Worm (Caenorhabditis elegans) whole organism, L1 larva: ENCODE measurements around the gene swt-4.

ENCODE experiments used
- F16B12.6 ChIP-seq: fragments of 150-350 bp; optimal IDR thresholded peaks from 2 replicates; lab custom pipeline; 2014; ENCODE audit warnings: missing biosample characterization, missing genetic modification characterization
- alr-1 ChIP-seq: fragments of 200-800 bp; sonication (Bioruptor generic); optimal IDR thresholded peaks from 2 replicates; lab custom pipeline; 2018; ENCODE audit warnings: borderline replicate concordance, mild to moderate bottlenecking, missing genetic modification characterization, missing compliant biosample characterization
- ama-1 ChIP-seq: fragments of 150-350 bp; optimal IDR thresholded peaks from 2 replicates; lab custom pipeline; 2014
- blmp-1 ChIP-seq: fragments of 150-350 bp; optimal IDR thresholded peaks from 2 replicates; lab custom pipeline; 2014; ENCODE audit warnings: missing biosample characterization, missing genetic modification characterization
- dpl-1 ChIP-seq, 3 experiments: fragments of 150-350 bp in 2 of 3; sonication (generic microtip) in 1 of 3; optimal IDR thresholded peaks; 2 replicates each; lab custom pipeline; 2014 to 2017; ENCODE audit warnings: missing biosample characterization in 3 of 3, missing genetic modification characterization in 3 of 3, missing genetic modification reagents in 3 of 3
- efl-1 ChIP-seq, 4 experiments: fragments of 150-350 bp; optimal IDR thresholded peaks in 3 of 4; peaks in 1 of 4; 1 replicate in 1 of 4; 2 replicates in 3 of 4; lab custom pipeline; 2014; ENCODE audit warnings: missing biosample characterization in 2 of 4, missing genetic modification characterization in 2 of 4, missing genetic modification reagents in 2 of 4
- efl-3 ChIP-seq: fragments of 200-800 bp; sonication (Bioruptor generic); optimal IDR thresholded peaks from 2 replicates; lab custom pipeline; 2018; ENCODE audit warnings: mild to moderate bottlenecking, missing genetic modification characterization, missing compliant biosample characterization
- egl-13 ChIP-seq: sonication (generic microtip); optimal IDR thresholded peaks from 2 replicates; lab custom pipeline; 2016; ENCODE audit warnings: missing genotype, missing genetic modification reagents, missing genetic modification characterization, missing compliant biosample characterization
- egl-27 ChIP-seq, 2 experiments: fragments of 150-350 bp in 1 of 2; sonication (generic microtip); optimal IDR thresholded peaks; 3 replicates each; lab custom pipeline; 2017 to 2018; ENCODE audit warnings: missing biosample characterization in 2 of 2, missing genetic modification characterization in 2 of 2, missing genetic modification reagents in 2 of 2
- elt-2 ChIP-seq: sonication (generic microtip); optimal IDR thresholded peaks from 2 replicates; lab custom pipeline; 2016; ENCODE audit warnings: missing genetic modification characterization, mild to moderate bottlenecking, inconsistent platforms, missing compliant biosample characterization, missing genetic modification reagents
- elt-3 ChIP-seq, 6 experiments: fragments of 150-350 bp in 1 of 6; sonication (generic microtip); optimal IDR thresholded peaks; 2 replicates each; lab custom pipeline; 2017 to 2018; ENCODE audit warnings: missing biosample characterization in 6 of 6, missing genetic modification characterization in 6 of 6, inconsistent platforms in 1 of 6
- ets-5 ChIP-seq: fragments of 200-800 bp; sonication (Bioruptor generic); IDR thresholded peaks from 2 replicates; pipeline ENCODE4 v1.3.6; 2022; ENCODE audit warnings: missing genetic modification characterization, missing compliant biosample characterization
- fkh-10 ChIP-seq: sonication (generic microtip); optimal IDR thresholded peaks from 2 replicates; lab custom pipeline; 2017; ENCODE audit warnings: missing biosample characterization, missing genetic modification reagents, missing genetic modification characterization
- fkh-4 ChIP-seq: sonication (generic microtip); optimal IDR thresholded peaks from 2 replicates; lab custom pipeline; 2016; ENCODE audit warnings: missing compliant biosample characterization, missing genetic modification characterization, borderline replicate concordance
- fkh-8 ChIP-seq: sonication (generic microtip); optimal IDR thresholded peaks from 2 replicates; lab custom pipeline; 2016; ENCODE audit warnings: mild to moderate bottlenecking, missing genetic modification characterization, missing compliant biosample characterization
- fos-1 ChIP-seq: fragments of 150-350 bp; optimal IDR thresholded peaks from 2 replicates; lab custom pipeline; 2014; ENCODE audit warnings: missing biosample characterization, missing genetic modification characterization
- hpl-2 ChIP-seq: fragments of 150-350 bp; optimal IDR thresholded peaks from 2 replicates; lab custom pipeline; 2014; ENCODE audit warnings: missing biosample characterization, missing genetic modification reagents, missing genetic modification characterization
- isw-1 ChIP-seq: fragments of 200-800 bp; sonication (Bioruptor generic); IDR thresholded peaks from 2 replicates; pipeline ENCODE4 v1.3.6; 2022; ENCODE audit warnings: missing genetic modification characterization, missing compliant biosample characterization
- jun-1 ChIP-seq: fragments of 150-350 bp; optimal IDR thresholded peaks from 2 replicates; lab custom pipeline; 2014; ENCODE audit warnings: missing biosample characterization, missing genetic modification reagents, missing genetic modification characterization
- lin-13 ChIP-seq: fragments of 150-350 bp; optimal IDR thresholded peaks from 2 replicates; lab custom pipeline; 2014; ENCODE audit warnings: missing biosample characterization, missing genetic modification reagents, missing genetic modification characterization
- lin-14 ChIP-seq: fragments of 200-800 bp; sonication (Bioruptor generic); optimal IDR thresholded peaks from 2 replicates; lab custom pipeline; 2018; ENCODE audit warnings: mild to moderate bottlenecking, missing genetic modification characterization, moderate library complexity, missing compliant biosample characterization
- lin-15B ChIP-seq: fragments of 150-350 bp; sonication (generic microtip); optimal IDR thresholded peaks from 3 replicates; lab custom pipeline; 2014; ENCODE audit warnings: missing biosample characterization, missing genetic modification characterization
- lin-35 ChIP-seq, 2 experiments: fragments of 150-350 bp; optimal IDR thresholded peaks; 2 replicates each; lab custom pipeline; 2014; ENCODE audit warnings: missing biosample characterization in 2 of 2, missing genetic modification characterization in 2 of 2, missing genetic modification reagents in 2 of 2
- lir-3 ChIP-seq: sonication (generic microtip); optimal IDR thresholded peaks from 2 replicates; lab custom pipeline; 2016; ENCODE audit warnings: mild to moderate bottlenecking, missing genetic modification characterization, moderate library complexity, missing compliant biosample characterization; ENCODE audit not compliant: poor library complexity
- mab-9 ChIP-seq: fragments of 200-800 bp; sonication (Bioruptor generic); IDR thresholded peaks from 2 replicates; pipeline ENCODE4 v1.3.6; 2022; ENCODE audit warnings: missing genetic modification reagents, missing genetic modification characterization, missing compliant biosample characterization
- mdl-1 ChIP-seq, 2 experiments: fragments of 150-350 bp; optimal IDR thresholded peaks; 2 replicates each; lab custom pipeline; 2014 to 2017; ENCODE audit warnings: missing biosample characterization in 2 of 2, missing genetic modification characterization in 2 of 2, inconsistent platforms in 1 of 2
- mep-1 ChIP-seq: fragments of 150-350 bp; optimal IDR thresholded peaks from 2 replicates; lab custom pipeline; 2014; ENCODE audit warnings: missing biosample characterization, missing genetic modification characterization
- nhr-20 ChIP-seq: sonication (generic microtip); optimal IDR thresholded peaks from 2 replicates; lab custom pipeline; 2016; ENCODE audit warnings: mild to moderate bottlenecking, missing genetic modification characterization, missing compliant biosample characterization
- nhr-77 ChIP-seq: fragments of 150-350 bp; optimal IDR thresholded peaks from 2 replicates; lab custom pipeline; 2014; ENCODE audit warnings: missing biosample characterization, missing genetic modification characterization
- nhr-84 ChIP-seq: sonication (generic microtip); optimal IDR thresholded peaks from 2 replicates; lab custom pipeline; 2017; ENCODE audit warnings: missing biosample characterization, missing genetic modification characterization
- nhr-90 ChIP-seq: sonication (generic microtip); optimal IDR thresholded peaks from 2 replicates; lab custom pipeline; 2016; ENCODE audit warnings: mild to moderate bottlenecking, missing genetic modification characterization, missing compliant biosample characterization; ENCODE audit not compliant: poor library complexity
- pag-3 ChIP-seq: sonication (generic microtip); optimal IDR thresholded peaks from 2 replicates; lab custom pipeline; 2017; ENCODE audit warnings: missing genetic modification characterization, mild to moderate bottlenecking, missing compliant biosample characterization, antibody characterized with exemption, borderline replicate concordance; ENCODE audit not compliant: insufficient read depth
- snpc-4 ChIP-seq: fragments of 150-350 bp; optimal IDR thresholded peaks from 2 replicates; lab custom pipeline; 2014; ENCODE audit warnings: missing biosample characterization, missing genetic modification characterization
- snu-23 ChIP-seq: sonication (generic microtip); optimal IDR thresholded peaks from 2 replicates; lab custom pipeline; 2016; ENCODE audit warnings: missing genetic modification characterization, missing compliant biosample characterization
- sox-4 ChIP-seq: sonication (generic microtip); optimal IDR thresholded peaks from 2 replicates; lab custom pipeline; 2016; ENCODE audit warnings: missing genetic modification characterization, missing compliant biosample characterization
- tlp-1 ChIP-seq: fragments of 150-350 bp; optimal IDR thresholded peaks from 2 replicates; lab custom pipeline; 2014; ENCODE audit warnings: missing biosample characterization, missing genetic modification characterization
- unc-30 ChIP-seq: sonication (generic microtip); optimal IDR thresholded peaks from 2 replicates; lab custom pipeline; 2017; ENCODE audit warnings: missing biosample characterization, missing genetic modification characterization
- ztf-11 ChIP-seq, 2 experiments: sonication (generic microtip); optimal IDR thresholded peaks; 2 replicates each; lab custom pipeline; 2016 to 2017; ENCODE audit warnings: missing genetic modification characterization in 2 of 2, missing biosample characterization in 1 of 2, missing compliant biosample characterization in 1 of 2
- ztf-4 ChIP-seq: fragments of 150-350 bp; optimal IDR thresholded peaks from 2 replicates; lab custom pipeline; 2014; ENCODE audit warnings: missing biosample characterization, missing genetic modification characterization

swt-4 gene

ce11 chrIII:10599699-10600098 lies 29.2 kb downstream of the swt-4 start (continued):
- peak; percentile 52 to 79 (median 74) for TF ChIP-seq dpl-1 (GFP tag; optimal IDR thresholded peaks at IDR 0.05; lab: Kevin White, UChicago)
- TF ChIP-seq elt-2 (tag; lab: Kevin White, UChicago), result peak; percentile 31
- no peak for TF ChIP-seq ets-5
- TF ChIP-seq ztf-4 (tag; lab: Kevin White, UChicago), result peak; percentile 15
- peak in 1 of 2 experiments; percentile 85 for TF ChIP-seq mdl-1 (tag; optimal IDR thresholded peaks at IDR 0.05; lab: Kevin White, UChicago)
- TF ChIP-seq unc-30 (tag; lab: Kevin White, UChicago), result no peak
- peak; percentile 71 to 73 for TF ChIP-seq efl-1 (optimal IDR thresholded peaks at IDR 0.05; lab: Kevin White, UChicago)
- peak; percentile 74 to 97 for TF ChIP-seq efl-1 (GFP tag; optimal IDR thresholded peaks at IDR 0.05 in 1 of 2; lab: Kevin White, UChicago)
- TF ChIP-seq alr-1 (tag; lab: Kevin White, UChicago), result no peak
- TF ChIP-seq lin-15B (tag; lab: Kevin White, UChicago), result peak; percentile 18
- TF ChIP-seq ztf-11 (tag; optimal IDR thresholded peaks at IDR 0.05; lab: Kevin White, UChicago), result peak in 1 of 2 experiments; percentile 26
- TF ChIP-seq elt-3 (tag; optimal IDR thresholded peaks at IDR 0.05; lab: Kevin White, UChicago), result peak in 1 of 6 experiments; percentile 37
- peak; percentile 49 for TF ChIP-seq fos-1 (tag; lab: Kevin White, UChicago)
- no peak for TF ChIP-seq egl-27 (tag; optimal IDR thresholded peaks at IDR 0.05; lab: Kevin White, UChicago)
- TF ChIP-seq hpl-2 (GFP tag; lab: Kevin White, UChicago), result no peak
- TF ChIP-seq pag-3, result no peak
- no peak for TF ChIP-seq lin-14 (GFP tag; lab: Kevin White, UChicago)
- peak; percentile 89 for TF ChIP-seq snu-23 (GFP tag; lab: Kevin White, UChicago)
- no peak for TF ChIP-seq fkh-10 (GFP tag; lab: Kevin White, UChicago)
- TF ChIP-seq egl-13, result peak; percentile 40
- peak; percentile 77 for TF ChIP-seq fkh-8
- peak; percentile 44 for TF ChIP-seq lir-3 (tag; lab: Kevin White, UChicago)
- TF ChIP-seq nhr-77 (tag; lab: Kevin White, UChicago), result peak; percentile 35
- no peak for TF ChIP-seq nhr-84 (tag; lab: Kevin White, UChicago)
- no peak for TF ChIP-seq tlp-1 (tag; lab: Kevin White, UChicago)
- TF ChIP-seq ama-1 (lab: Kevin White, UChicago), result no peak
- peak; percentile 85 for TF ChIP-seq nhr-20 (tag; lab: Kevin White, UChicago)
- TF ChIP-seq nhr-90 (tag; lab: Kevin White, UChicago), result peak; percentile 62
- TF ChIP-seq mep-1 (tag; lab: Kevin White, UChicago), result peak; percentile 93
- no peak for TF ChIP-seq fkh-4
- peak; percentile 95 for TF ChIP-seq F16B12.6 (tag; lab: Kevin White, UChicago)
- TF ChIP-seq snpc-4 (tag; lab: Kevin White, UChicago), result peak; percentile 32
- no peak for TF ChIP-seq efl-3 (GFP tag; lab: Kevin White, UChicago)
- TF ChIP-seq blmp-1 (tag; lab: Kevin White, UChicago), result peak; percentile 59
- TF ChIP-seq jun-1, result peak; percentile 46
- TF ChIP-seq mab-9, result 0 out of 2 replicates have a peak, but pooled peaks have one; percentile 31
- peak; percentile 79 to 84 for TF ChIP-seq lin-35 (GFP tag; optimal IDR thresholded peaks at IDR 0.05; lab: Kevin White, UChicago)
- peak; percentile 52 for TF ChIP-seq lin-13 (GFP tag; lab: Kevin White, UChicago)
- no peak for TF ChIP-seq sox-4 (tag; lab: Kevin White, UChicago)
- 0 out of 2 replicates have a peak, but pooled peaks have one; percentile 36 for TF ChIP-seq isw-1

ce11 chrIII:10596387-10596786 lies 32.6 kb downstream of the swt-4 start, which contains the start of gene Y39A1A.3:
TSS of gene Y39A1A.3 (minus strand) at chrIII:10596487.
- TF ChIP-seq lin-35 (GFP tag; optimal IDR thresholded peaks at IDR 0.05; lab: Kevin White, UChicago), result no peak
